Fruit fly (Drosophila melanogaster) whole organism, embryonic: ENCODE measurements around the gene Tdg.

Experiments
- Antp ChIP-seq: fragments of 200-800 bp; sonication (Bioruptor generic); optimal IDR thresholded peaks from 3 replicates; lab custom pipeline; 2016; ENCODE audit warnings: missing biosample characterization, missing genetic modification characterization
- Blimp-1 ChIP-seq: fragments of 200-800 bp; sonication (Bioruptor generic); optimal IDR thresholded peaks from 3 replicates; lab custom pipeline; 2018; ENCODE audit warnings: missing biosample characterization, missing genetic modification characterization, mild to moderate bottlenecking, moderate library complexity, missing genetic modification reagents
- CG12071 ChIP-seq: fragments of 200-800 bp; sonication (Bioruptor generic); optimal IDR thresholded peaks from 3 replicates; lab custom pipeline; 2018; ENCODE audit warnings: missing biosample characterization, mild to moderate bottlenecking, missing genetic modification characterization
- CG12391 ChIP-seq: fragments of 200-800 bp; sonication (Bioruptor generic); optimal IDR thresholded peaks from 3 replicates; lab custom pipeline; 2018; ENCODE audit warnings: missing biosample characterization, mild to moderate bottlenecking, missing genetic modification characterization, moderate library complexity
- CG12769 ChIP-seq: fragments of 200-800 bp; sonication (Bioruptor generic); optimal IDR thresholded peaks from 2 replicates; lab custom pipeline; 2019; ENCODE audit warnings: missing biosample characterization, mild to moderate bottlenecking, missing genetic modification characterization, moderate library complexity
- CG13123 ChIP-seq: fragments of 200-800 bp; sonication (Bioruptor generic); optimal IDR thresholded peaks from 2 replicates; lab custom pipeline; 2016; ENCODE audit warnings: missing biosample characterization, missing genetic modification characterization
- CG13296 ChIP-seq: fragments of 200-800 bp; sonication (Bioruptor generic); optimal IDR thresholded peaks from 3 replicates; lab custom pipeline; 2018; ENCODE audit warnings: missing biosample characterization, mild to moderate bottlenecking, missing genetic modification characterization
- CG13424 ChIP-seq: fragments of 200-800 bp; sonication (Bioruptor generic); optimal IDR thresholded peaks from 2 replicates; lab custom pipeline; 2019; ENCODE audit warnings: missing biosample characterization, mild to moderate bottlenecking, missing genetic modification characterization, moderate library complexity
- CG14667 ChIP-seq: fragments of 200-800 bp; sonication (Bioruptor generic); IDR thresholded peaks from 2 replicates; pipeline ENCODE4 v1.3.6; 2022; ENCODE audit warnings: missing biosample characterization, missing genetic modification characterization
- CG14860 ChIP-seq: fragments of 200-800 bp; sonication (Bioruptor generic); IDR thresholded peaks from 3 replicates; pipeline ENCODE4 v1.3.6; 2022; ENCODE audit warnings: missing biosample characterization, missing genetic modification characterization; ENCODE audit not compliant: partially characterized antibody
- CG15269 ChIP-seq: fragments of 200-800 bp; sonication (Bioruptor generic); optimal IDR thresholded peaks from 2 replicates; lab custom pipeline; 2018; ENCODE audit warnings: missing biosample characterization, mild to moderate bottlenecking, missing genetic modification characterization, moderate library complexity
- CG2202 ChIP-seq: fragments of 200-800 bp; sonication (Bioruptor generic); optimal IDR thresholded peaks from 2 replicates; lab custom pipeline; 2018; ENCODE audit warnings: missing biosample characterization, mild to moderate bottlenecking, missing genetic modification characterization
- CG32772 ChIP-seq: fragments of 200-800 bp; sonication (Bioruptor generic); IDR thresholded peaks from 2 replicates; pipeline ENCODE4 v1.3.6; 2022; ENCODE audit warnings: missing biosample characterization, missing genetic modification characterization
- CG3838 ChIP-seq: fragments of 200-800 bp; sonication (Bioruptor generic); optimal IDR thresholded peaks from 3 replicates; lab custom pipeline; 2016; ENCODE audit warnings: missing biosample characterization, missing genetic modification characterization
- CG3847 ChIP-seq: fragments of 200-800 bp; sonication (Bioruptor generic); IDR thresholded peaks from 2 replicates; pipeline ENCODE4 v1.3.6; 2022; ENCODE audit warnings: missing biosample characterization, missing genetic modification characterization
- CG6254 ChIP-seq: fragments of 200-800 bp; sonication (Bioruptor generic); optimal IDR thresholded peaks from 3 replicates; lab custom pipeline; 2017; ENCODE audit warnings: mild to moderate bottlenecking, missing biosample characterization, missing genetic modification reagents, missing genetic modification characterization
- CG8359 ChIP-seq: fragments of 200-800 bp; sonication (Bioruptor generic); optimal IDR thresholded peaks from 2 replicates; lab custom pipeline; 2017; ENCODE audit warnings: missing biosample characterization, mild to moderate bottlenecking, missing genetic modification characterization, borderline replicate concordance
- CG9797 ChIP-seq: fragments of 200-800 bp; sonication (Bioruptor generic); optimal IDR thresholded peaks from 3 replicates; lab custom pipeline; 2018; ENCODE audit warnings: missing biosample characterization, mild to moderate bottlenecking, missing genetic modification characterization
- CTCF ChIP-seq: fragments of 200-800 bp; sonication (Bioruptor generic); optimal IDR thresholded peaks from 2 replicates; lab custom pipeline; 2017; ENCODE audit warnings: missing biosample characterization, mild to moderate bottlenecking, missing genetic modification characterization, moderate library complexity
- Doc3 ChIP-seq: fragments of 200-800 bp; sonication (Bioruptor generic); IDR thresholded peaks from 3 replicates; pipeline ENCODE4 v1.3.6; 2022; ENCODE audit warnings: missing biosample characterization, missing genetic modification characterization; ENCODE audit not compliant: partially characterized antibody
- Elba2 ChIP-seq: fragments of 200-800 bp; sonication (Bioruptor generic); optimal IDR thresholded peaks from 3 replicates; lab custom pipeline; 2016; ENCODE audit warnings: missing biosample characterization, missing genetic modification characterization
- HLH3B ChIP-seq: fragments of 200-800 bp; sonication (Bioruptor generic); IDR thresholded peaks from 2 replicates; pipeline ENCODE4 v1.3.6; 2022; ENCODE audit warnings: missing biosample characterization, missing genetic modification characterization
- Hand ChIP-seq: fragments of 200-800 bp; sonication (Bioruptor generic); optimal IDR thresholded peaks from 2 replicates; lab custom pipeline; 2017; ENCODE audit warnings: mild to moderate bottlenecking, missing biosample characterization, missing genetic modification reagents, missing genetic modification characterization
- Hmx ChIP-seq: fragments of 200-800 bp; sonication (Bioruptor generic); optimal IDR thresholded peaks from 2 replicates; lab custom pipeline; 2016; ENCODE audit warnings: missing biosample characterization, missing genetic modification characterization
- Hr51 ChIP-seq, 2 experiments: fragments of 200-800 bp; sonication (Bioruptor generic); optimal IDR thresholded peaks; 2 replicates in 1 of 2; 3 replicates in 1 of 2; lab custom pipeline; 2016 to 2018; ENCODE audit warnings: missing biosample characterization in 2 of 2, missing genetic modification characterization in 2 of 2, mild to moderate bottlenecking in 1 of 2, moderate library complexity in 1 of 2
- NC2α ChIP-seq: fragments of 200-800 bp; sonication (Bioruptor generic); optimal IDR thresholded peaks from 2 replicates; lab custom pipeline; 2016; ENCODE audit warnings: missing biosample characterization, missing genetic modification characterization
- NC2β ChIP-seq: fragments of 200-800 bp; sonication (Bioruptor generic); optimal IDR thresholded peaks from 2 replicates; lab custom pipeline; 2016; ENCODE audit warnings: missing biosample characterization, missing genetic modification characterization
- Neu2 ChIP-seq: fragments of 200-800 bp; sonication (Bioruptor generic); optimal IDR thresholded peaks from 3 replicates; lab custom pipeline; 2016; ENCODE audit warnings: missing biosample characterization, missing genetic modification characterization, borderline replicate concordance
- Poxn ChIP-seq: fragments of 200-800 bp; sonication (Bioruptor generic); IDR thresholded peaks from 2 replicates; pipeline ENCODE4 v1.3.6; 2022; ENCODE audit warnings: missing biosample characterization, missing genetic modification characterization
- Rx ChIP-seq: fragments of 200-800 bp; sonication (Bioruptor generic); IDR thresholded peaks from 2 replicates; pipeline ENCODE4 v1.3.6; 2022; ENCODE audit warnings: missing biosample characterization, missing genetic modification characterization
- Sox100B ChIP-seq: fragments of 200-800 bp; sonication (Bioruptor generic); optimal IDR thresholded peaks from 3 replicates; lab custom pipeline; 2018; ENCODE audit warnings: missing biosample characterization, mild to moderate bottlenecking, missing genetic modification characterization
- amos ChIP-seq: fragments of 200-800 bp; sonication (Bioruptor generic); IDR thresholded peaks from 2 replicates; pipeline ENCODE4 v1.3.6; 2022; ENCODE audit warnings: missing biosample characterization, missing genetic modification characterization; ENCODE audit not compliant: partially characterized antibody
- ap ChIP-seq: fragments of 200-800 bp; sonication (Bioruptor generic); IDR thresholded peaks from 2 replicates; pipeline ENCODE4 v1.3.6; 2022; ENCODE audit warnings: missing biosample characterization, missing genetic modification characterization
- ato ChIP-seq: fragments of 200-800 bp; sonication (Bioruptor generic); IDR thresholded peaks from 2 replicates; pipeline ENCODE4 v1.3.6; 2022; ENCODE audit warnings: missing biosample characterization, missing genetic modification characterization; ENCODE audit not compliant: partially characterized antibody
- bab2 ChIP-seq: fragments of 200-800 bp; sonication (Bioruptor generic); optimal IDR thresholded peaks from 2 replicates; lab custom pipeline; 2016; ENCODE audit warnings: missing biosample characterization, missing genetic modification characterization
- br ChIP-seq: fragments of >200 bp; optimal IDR thresholded peaks from 2 replicates; lab custom pipeline; 2017
- btn ChIP-seq: fragments of 200-800 bp; sonication (Bioruptor generic); optimal IDR thresholded peaks from 2 replicates; lab custom pipeline; 2016; ENCODE audit warnings: missing biosample characterization, missing genetic modification characterization
- cad ChIP-seq: fragments of >200 bp; optimal IDR thresholded peaks from 2 replicates; lab custom pipeline; 2017; ENCODE audit warnings: missing biosample characterization, missing genetic modification characterization
- chinmo ChIP-seq: fragments of 200-800 bp; sonication (Bioruptor generic); IDR thresholded peaks from 4 replicates; pipeline ENCODE4 v1.3.6; 2022; ENCODE audit warnings: missing biosample characterization, missing genetic modification characterization; ENCODE audit not compliant: partially characterized antibody
- cwo ChIP-seq: fragments of 200-800 bp; sonication (Bioruptor generic); optimal IDR thresholded peaks from 3 replicates; lab custom pipeline; 2017; ENCODE audit warnings: missing biosample characterization, missing genetic modification characterization, mild to moderate bottlenecking, moderate library complexity, missing genetic modification reagents
- eve ChIP-seq, 2 experiments: fragments of >200 bp; optimal IDR thresholded peaks; 2 replicates each; lab custom pipeline; 2017; ENCODE audit warnings: missing biosample characterization in 2 of 2, missing genetic modification characterization in 2 of 2
- gfzf ChIP-seq: fragments of 200-800 bp; sonication (Bioruptor generic); optimal IDR thresholded peaks from 2 replicates; lab custom pipeline; 2016; ENCODE audit warnings: missing biosample characterization, mild to moderate bottlenecking, missing genetic modification characterization, moderate library complexity
- hbn ChIP-seq: fragments of 200-800 bp; sonication (Bioruptor generic); IDR thresholded peaks from 2 replicates; pipeline ENCODE4 v1.3.6; 2022; ENCODE audit warnings: missing biosample characterization, missing genetic modification characterization; ENCODE audit not compliant: partially characterized antibody
- her ChIP-seq: fragments of 200-800 bp; sonication (Bioruptor generic); optimal IDR thresholded peaks from 2 replicates; lab custom pipeline; 2016; ENCODE audit warnings: missing biosample characterization, missing genetic modification characterization
- peb ChIP-seq: fragments of 200-800 bp; sonication (Bioruptor generic); IDR thresholded peaks from 2 replicates; pipeline ENCODE4 v1.3.6; 2022; ENCODE audit warnings: missing biosample characterization, missing genetic modification characterization
- sd ChIP-seq: fragments of 200-800 bp; sonication (Bioruptor generic); optimal IDR thresholded peaks from 3 replicates; lab custom pipeline; 2018; ENCODE audit warnings: missing biosample characterization, mild to moderate bottlenecking, missing genetic modification characterization, moderate library complexity
- sens ChIP-seq: fragments of 200-800 bp; sonication (Bioruptor generic); peaks from one replicate; lab custom pipeline; 2016; ENCODE audit warnings: missing biosample characterization, missing genetic modification characterization
- tin ChIP-seq: fragments of 200-800 bp; sonication (Bioruptor generic); optimal IDR thresholded peaks from 3 replicates; lab custom pipeline; 2016; ENCODE audit warnings: missing biosample characterization, missing genetic modification characterization
- twi ChIP-seq: fragments of 200-800 bp; optimal IDR thresholded peaks from 2 replicates; lab custom pipeline; 2019; ENCODE audit warnings: missing biosample characterization, mild to moderate bottlenecking, missing genetic modification characterization, moderate library complexity
- zfh2 ChIP-seq: fragments of 200-800 bp; sonication (Bioruptor generic); optimal IDR thresholded peaks from 2 replicates; lab custom pipeline; 2016; ENCODE audit warnings: missing biosample characterization, missing genetic modification characterization

The Tdg gene

DNA sequence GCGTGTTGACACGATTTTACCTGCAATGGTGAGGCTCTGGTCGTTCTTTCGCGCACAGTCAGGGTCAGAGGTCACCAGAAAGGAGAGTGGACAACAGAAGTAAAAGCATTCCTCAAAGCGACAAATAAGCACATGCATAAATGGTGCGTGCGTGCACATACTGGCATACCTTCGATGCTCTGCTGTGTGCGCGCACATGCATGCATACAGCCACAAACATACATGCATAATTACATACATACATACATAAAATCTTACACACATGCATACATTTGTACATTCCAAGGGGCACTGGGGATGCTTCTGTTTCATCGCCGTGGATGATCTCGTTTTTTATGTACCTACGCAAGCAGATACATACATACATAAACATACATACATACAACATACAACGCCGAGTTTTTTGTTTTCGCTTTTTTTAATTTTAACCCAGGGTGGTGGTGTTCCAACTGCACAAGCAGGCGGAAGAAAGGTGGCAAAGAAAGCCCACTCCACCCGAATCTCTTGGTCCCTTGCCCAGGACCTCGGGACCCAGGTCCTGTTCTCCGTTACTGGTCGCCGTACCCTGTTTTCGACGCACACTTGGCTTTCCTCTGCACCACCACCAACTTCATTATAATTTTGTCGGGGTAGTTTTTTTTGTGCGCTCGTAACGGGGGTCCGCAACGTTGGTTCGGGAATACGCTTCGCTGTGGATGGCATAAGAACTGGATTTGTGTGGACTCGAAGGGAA lies 68.7 kb downstream of the Tdg start, which contains the start of gene Asator (continued):
- TF ChIP-seq Antp (GFP tag; lab: Kevin White, UChicago) (peak; percentile 86), CG8359 (no peak), CG13424 (peak; percentile 46), Rx (GFP tag; lab: Robert Waterston, UW) (no peak), btn (GFP tag; lab: Kevin White, UChicago) (no peak), gfzf (no peak), hbn (no peak), Elba2 (GFP tag; lab: Kevin White, UChicago) (no peak), twi (tag; lab: Kevin White, UChicago) (no peak), CG14860 (GFP tag; lab: Robert Waterston, UW) (no peak), CG2202 (tag; lab: Kevin White, UChicago) (peak; percentile 3), Hmx (GFP tag; lab: Kevin White, UChicago) (no peak), CG12769 (tag; lab: Kevin White, UChicago) (peak; percentile 70), sens (GFP tag; lab: Kevin White, UChicago) (peak; percentile 92), sd (tag; lab: Kevin White, UChicago) (peak; percentile 92), cad (GFP tag; lab: Kevin White, UChicago) (no peak), cwo (GFP tag; lab: Kevin White, UChicago) (peak; percentile 54), CG9797 (GFP tag; lab: Kevin White, UChicago) (no peak), HLH3B (GFP tag; lab: Robert Waterston, UW) (peak; percentile 61; the same call in 1 of the 2 replicates), CG13296 (peak; percentile 54), zfh2 (GFP tag; lab: Kevin White, UChicago) (peak; percentile 78), CG3838 (no peak), CG14667 (GFP tag; lab: Robert Waterston, UW) (no peak), tin (peak; percentile 70), NC2β (peak; percentile 64), CG32772 (GFP tag; lab: Robert Waterston, UW) (no peak), bab2 (peak; percentile 67), chinmo (GFP tag; lab: Robert Waterston, UW) (0 out of 4 replicates have a peak, but pooled peaks have one; percentile 50), CG12071 (GFP tag; lab: Kevin White, UChicago) (peak; percentile 55), ato (GFP tag; lab: Robert Waterston, UW) (no peak), br (no peak), CG6254 (GFP tag; lab: Kevin White, UChicago) (peak; percentile 42), CG12391 (tag; lab: Kevin White, UChicago) (peak; percentile 67), Neu2 (no peak), Hr51 (GFP tag; optimal IDR thresholded peaks at IDR 0.05; lab: Kevin White, UChicago) (peak; percentile 56 to 70), amos (GFP tag; lab: Robert Waterston, UW) (no peak), Blimp-1 (GFP tag; lab: Kevin White, UChicago) (peak; percentile 37), Hand (no peak), eve (GFP tag; optimal IDR thresholded peaks at IDR 0.05; lab: Kevin White, UChicago) (no peak), her (peak; percentile 82), CG15269 (tag; lab: Kevin White, UChicago) (peak; percentile 62), CTCF (GFP tag; lab: Kevin White, UChicago) (no peak), CG3847 (GFP tag; lab: Robert Waterston, UW) (no peak), Doc3 (GFP tag; lab: Robert Waterston, UW) (no peak), NC2α (no peak), Sox100B (GFP tag; lab: Kevin White, UChicago) (peak; percentile 30), Poxn (GFP tag; lab: Robert Waterston, UW) (no peak), ap (GFP tag; lab: Robert Waterston, UW) (no peak), CG13123 (GFP tag; lab: Kevin White, UChicago) (peak; percentile 18), peb (GFP tag; lab: Robert Waterston, UW) (no peak)
